Worm (Caenorhabditis elegans) whole organism, mixed stage, embryonic: ENCODE measurements around the gene ddb-1.

ENCODE experiments used
- M03D4.4 ChIP-seq: sonication (generic microtip); optimal IDR thresholded peaks from 2 replicates; lab custom pipeline; 2017; ENCODE audit warnings: mild to moderate bottlenecking, missing genetic modification characterization, missing compliant biosample characterization
- bed-3 ChIP-seq: fragments of 200-800 bp; sonication (Bioruptor generic); optimal IDR thresholded peaks from 3 replicates; lab custom pipeline; 2018; ENCODE audit warnings: mild to moderate bottlenecking, missing genetic modification characterization, moderate library complexity, missing compliant biosample characterization
- ceh-39 ChIP-seq: fragments of 150-350 bp; optimal IDR thresholded peaks from 2 replicates; lab custom pipeline; 2014; ENCODE audit warnings: missing biosample characterization, missing genetic modification characterization
- ceh-43 ChIP-seq: fragments of 200-800 bp; sonication (Bioruptor generic); optimal IDR thresholded peaks from 2 replicates; lab custom pipeline; 2018; ENCODE audit warnings: mild to moderate bottlenecking, missing genetic modification characterization, moderate library complexity, missing compliant biosample characterization
- ces-1 ChIP-seq: fragments of 150-350 bp; optimal IDR thresholded peaks from 2 replicates; lab custom pipeline; 2014; ENCODE audit warnings: missing biosample characterization, missing genetic modification reagents, missing genetic modification characterization
- cnd-1 ChIP-seq: fragments of 200-800 bp; sonication (Bioruptor generic); optimal IDR thresholded peaks from 2 replicates; lab custom pipeline; 2018; ENCODE audit warnings: mild to moderate bottlenecking, missing genetic modification characterization, missing compliant biosample characterization
- drap-1 ChIP-seq: fragments of 200-800 bp; sonication (Bioruptor generic); optimal IDR thresholded peaks from 3 replicates; lab custom pipeline; 2018; ENCODE audit warnings: mild to moderate bottlenecking, missing genetic modification characterization, missing compliant biosample characterization
- elt-1 ChIP-seq: sonication (generic microtip); optimal IDR thresholded peaks from 2 replicates; lab custom pipeline; 2017; ENCODE audit warnings: missing genetic modification characterization, mild to moderate bottlenecking, missing compliant biosample characterization, antibody characterized with exemption, moderate library complexity, borderline replicate concordance; ENCODE audit not compliant: insufficient read depth
- elt-3 ChIP-seq: fragments of 150-350 bp; optimal IDR thresholded peaks from 2 replicates; lab custom pipeline; 2014; ENCODE audit warnings: missing biosample characterization, missing genetic modification characterization
- ham-2 ChIP-seq: fragments of 200-800 bp; sonication (Bioruptor generic); optimal IDR thresholded peaks from 2 replicates; lab custom pipeline; 2018; ENCODE audit warnings: mild to moderate bottlenecking, missing genetic modification characterization, missing compliant biosample characterization
- hlh-1 ChIP-seq: fragments of 150-350 bp; optimal IDR thresholded peaks from 2 replicates; lab custom pipeline; 2014; ENCODE audit warnings: missing biosample characterization, missing genetic modification reagents, missing genetic modification characterization
- lin-13 ChIP-seq: fragments of 150-350 bp; optimal IDR thresholded peaks from 2 replicates; lab custom pipeline; 2014; ENCODE audit warnings: missing biosample characterization, missing genetic modification characterization
- lin-32 ChIP-seq: fragments of 200-800 bp; sonication (Bioruptor generic); optimal IDR thresholded peaks from 2 replicates; lab custom pipeline; 2018; ENCODE audit warnings: mild to moderate bottlenecking, missing genetic modification characterization, missing compliant biosample characterization
- lsy-2 ChIP-seq: fragments of 150-350 bp; optimal IDR thresholded peaks from 2 replicates; lab custom pipeline; 2014; ENCODE audit warnings: missing biosample characterization, missing genetic modification characterization
- mab-5 ChIP-seq: fragments of 150-350 bp; optimal IDR thresholded peaks from 2 replicates; lab custom pipeline; 2014; ENCODE audit warnings: missing biosample characterization, missing genetic modification characterization
- nhr-12 ChIP-seq: fragments of 150-350 bp; optimal IDR thresholded peaks from 2 replicates; lab custom pipeline; 2014; ENCODE audit warnings: missing biosample characterization, missing genetic modification characterization
- nhr-2 ChIP-seq: fragments of 150-350 bp; optimal IDR thresholded peaks from 2 replicates; lab custom pipeline; 2014; ENCODE audit warnings: missing biosample characterization, missing genetic modification characterization
- nhr-76 ChIP-seq: sonication (generic microtip); optimal IDR thresholded peaks from 2 replicates; lab custom pipeline; 2017; ENCODE audit warnings: missing biosample characterization, missing genetic modification characterization
- pha-4 ChIP-seq: fragments of 150-350 bp; optimal IDR thresholded peaks from 2 replicates; lab custom pipeline; 2018; ENCODE audit warnings: missing biosample characterization, missing genetic modification reagents, missing genetic modification characterization
- sem-2 ChIP-seq: fragments of 200-800 bp; sonication (Bioruptor generic); optimal IDR thresholded peaks from 2 replicates; lab custom pipeline; 2018; ENCODE audit warnings: mild to moderate bottlenecking, missing genetic modification characterization, missing compliant biosample characterization
- snpc-4 ChIP-seq: fragments of 150-350 bp; optimal IDR thresholded peaks from 2 replicates; lab custom pipeline; 2014; ENCODE audit warnings: missing biosample characterization, missing genetic modification characterization
- sptf-1 ChIP-seq: sonication (generic microtip); optimal IDR thresholded peaks from 2 replicates; lab custom pipeline; 2017; ENCODE audit warnings: mild to moderate bottlenecking, missing genetic modification characterization, moderate library complexity, missing compliant biosample characterization
- tbx-8 ChIP-seq: fragments of 200-800 bp; sonication (Bioruptor generic); optimal IDR thresholded peaks from 2 replicates; lab custom pipeline; 2018; ENCODE audit warnings: mild to moderate bottlenecking, missing genetic modification characterization, moderate library complexity, missing compliant biosample characterization
- unc-120 ChIP-seq: sonication (generic microtip); optimal IDR thresholded peaks from 2 replicates; lab custom pipeline; 2017; ENCODE audit warnings: missing genetic modification characterization, missing compliant biosample characterization; ENCODE audit not compliant: poor library complexity, severe bottlenecking
- unc-62 ChIP-seq: fragments of 150-350 bp; optimal IDR thresholded peaks from 2 replicates; lab custom pipeline; 2014; ENCODE audit warnings: missing biosample characterization, missing genetic modification reagents, missing genetic modification characterization
- zip-8 ChIP-seq: fragments of 150-350 bp; optimal IDR thresholded peaks from 2 replicates; lab custom pipeline; 2014; ENCODE audit warnings: missing biosample characterization, missing genetic modification characterization
- ztf-11 ChIP-seq: fragments of 150-350 bp; optimal IDR thresholded peaks from 2 replicates; lab custom pipeline; 2014; ENCODE audit warnings: missing biosample characterization, missing genetic modification characterization

ddb-1 gene

DNA sequence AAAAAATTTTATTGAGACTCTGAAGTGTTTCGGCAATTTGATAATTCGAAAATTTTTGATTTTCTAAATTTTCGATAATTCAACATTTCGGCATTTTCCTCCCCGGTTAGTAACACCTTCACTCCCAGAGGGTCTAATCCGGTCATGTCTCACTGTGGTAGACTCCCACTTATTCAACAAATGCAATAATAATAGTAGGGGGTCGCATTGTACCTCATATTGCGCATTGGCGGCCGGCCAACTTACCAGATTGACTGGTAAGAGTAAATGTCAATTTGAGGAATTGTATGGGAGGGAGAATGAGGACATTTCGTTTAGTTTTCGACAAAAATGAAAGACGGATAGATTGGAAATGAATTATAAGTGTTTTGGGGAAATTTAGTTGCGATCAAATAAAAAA is 12.8 kb upstream of the ddb-1 start:
- TF ChIP-seq nhr-2 (tag; lab: Kevin White, UChicago) (peak; percentile 91), zip-8 (tag; lab: Kevin White, UChicago) (no peak)

DNA sequence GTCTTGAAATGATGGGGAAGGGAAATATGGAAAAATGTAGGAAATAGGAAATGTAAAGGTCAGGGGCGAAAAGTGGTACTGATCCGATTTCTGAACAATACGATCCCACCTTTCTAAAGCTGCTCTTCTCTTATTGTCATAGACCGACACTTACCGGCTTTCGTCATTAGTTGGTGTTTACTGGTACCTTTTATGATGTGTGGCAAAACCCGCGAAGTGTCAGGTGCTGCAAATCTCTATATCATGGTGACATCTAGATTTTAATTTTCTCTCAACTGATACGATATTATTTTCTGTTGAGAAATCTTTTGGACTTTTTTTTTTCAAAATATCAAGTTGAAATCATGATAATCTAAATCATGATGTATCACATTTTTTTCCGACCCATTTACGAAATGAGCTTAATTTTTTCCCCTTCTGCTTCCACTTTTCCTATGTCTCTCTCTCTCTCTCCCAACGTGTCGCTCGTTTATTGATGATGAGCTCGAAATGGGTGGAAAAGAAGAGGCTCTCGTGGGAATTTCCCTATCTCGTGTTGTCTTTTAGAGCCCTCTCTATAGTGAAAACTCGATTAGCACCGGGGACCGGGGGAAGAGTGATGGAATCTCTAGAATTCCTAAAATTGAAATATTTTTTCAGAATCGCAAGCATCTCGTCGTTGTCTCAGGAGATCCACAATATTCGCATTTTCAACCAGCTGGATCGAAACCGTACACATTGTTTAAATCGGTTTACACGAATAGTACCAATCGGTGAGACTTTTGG is 10.5 kb upstream of the ddb-1 start:
- no peak for TF ChIP-seq unc-120 (tag; lab: Kevin White, UChicago)
- peak; percentile 68 for TF ChIP-seq ces-1
- TF ChIP-seq, all 35 proteins: peak for 1

DNA sequence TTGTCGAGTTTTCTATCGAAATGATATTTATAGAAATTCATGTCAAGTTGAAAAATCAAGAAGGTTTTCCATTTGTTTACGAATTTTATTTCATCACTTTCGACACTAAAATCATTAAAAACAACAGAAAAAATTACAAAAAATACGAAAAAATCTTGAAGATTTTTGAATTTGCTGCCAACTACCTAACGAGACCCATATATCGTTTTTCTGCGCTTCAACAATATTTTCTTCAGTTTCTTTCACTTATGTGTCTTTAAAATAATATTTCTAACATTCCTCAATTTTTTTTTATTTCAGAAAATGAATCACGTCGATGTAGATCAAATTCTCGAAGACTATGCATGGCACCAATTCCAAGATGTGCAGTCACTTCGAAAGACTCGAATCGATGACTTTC is 8.2 kb upstream of the ddb-1 start, which contains the start of gene lin-24:
Gene lin-24, plus strand, starts transcription at position 301 of the 400 bp plus-strand sequence.
- TF ChIP-seq lin-13 (tag; lab: Kevin White, UChicago) (no peak), unc-62 (GFP tag; lab: Kevin White, UChicago) (no peak), M03D4.4 (tag; lab: Kevin White, UChicago) (no peak), ceh-43 (GFP tag; lab: Kevin White, UChicago) (no peak), ceh-39 (tag; lab: Kevin White, UChicago) (no peak), cnd-1 (tag; lab: Kevin White, UChicago) (no peak), elt-1 (tag; lab: Kevin White, UChicago) (no peak), sem-2 (GFP tag; lab: Kevin White, UChicago) (no peak)

DNA sequence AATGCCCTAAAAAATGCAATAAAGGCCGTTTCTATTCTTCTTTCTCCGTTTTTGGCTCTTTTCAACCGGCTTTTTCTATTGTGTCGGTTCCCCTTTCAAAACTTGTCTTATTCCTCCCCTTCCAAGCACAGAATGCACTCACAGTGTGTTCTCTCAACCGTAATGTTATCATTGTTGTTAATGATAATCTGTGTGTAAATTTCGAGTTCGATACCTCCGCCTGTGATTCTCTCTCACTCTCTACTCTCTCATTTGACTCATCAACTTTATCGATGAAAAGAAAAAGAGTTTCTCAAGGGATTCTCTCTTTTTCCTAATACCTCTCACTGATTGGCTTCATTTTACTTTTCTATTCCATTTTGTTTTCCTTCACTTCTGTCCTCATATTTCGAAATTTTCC is 7.7 kb upstream of the ddb-1 start:
- TF ChIP-seq ham-2 (GFP tag; lab: Kevin White, UChicago), result no peak
- no peak for TF ChIP-seq ceh-43 (GFP tag; lab: Kevin White, UChicago)
- no peak for TF ChIP-seq hlh-1 (tag; lab: Kevin White, UChicago)
- TF ChIP-seq ceh-39 (tag; lab: Kevin White, UChicago), result no peak
- TF ChIP-seq zip-8 (tag; lab: Kevin White, UChicago), result no peak
- TF ChIP-seq drap-1 (GFP tag; lab: Kevin White, UChicago), result no peak
- no peak for TF ChIP-seq ces-1
- TF ChIP-seq M03D4.4 (tag; lab: Kevin White, UChicago), result no peak
- no peak for TF ChIP-seq lsy-2 (tag; lab: Kevin White, UChicago)
- TF ChIP-seq lin-32 (GFP tag; lab: Kevin White, UChicago), result no peak
- TF ChIP-seq lin-13 (tag; lab: Kevin White, UChicago), result no peak
- no peak for TF ChIP-seq elt-3 (tag; lab: Kevin White, UChicago)
- TF ChIP-seq unc-120 (tag; lab: Kevin White, UChicago), result no peak
- TF ChIP-seq sem-2 (GFP tag; lab: Kevin White, UChicago), result no peak
- no peak for TF ChIP-seq snpc-4 (tag; lab: Kevin White, UChicago)
- TF ChIP-seq mab-5, result no peak
- TF ChIP-seq sptf-1 (tag; lab: Kevin White, UChicago), result no peak
- TF ChIP-seq tbx-8 (GFP tag; lab: Kevin White, UChicago), result no peak
- TF ChIP-seq nhr-76 (tag; lab: Kevin White, UChicago), result no peak
- no peak for TF ChIP-seq nhr-12 (tag; lab: Kevin White, UChicago)

DNA sequence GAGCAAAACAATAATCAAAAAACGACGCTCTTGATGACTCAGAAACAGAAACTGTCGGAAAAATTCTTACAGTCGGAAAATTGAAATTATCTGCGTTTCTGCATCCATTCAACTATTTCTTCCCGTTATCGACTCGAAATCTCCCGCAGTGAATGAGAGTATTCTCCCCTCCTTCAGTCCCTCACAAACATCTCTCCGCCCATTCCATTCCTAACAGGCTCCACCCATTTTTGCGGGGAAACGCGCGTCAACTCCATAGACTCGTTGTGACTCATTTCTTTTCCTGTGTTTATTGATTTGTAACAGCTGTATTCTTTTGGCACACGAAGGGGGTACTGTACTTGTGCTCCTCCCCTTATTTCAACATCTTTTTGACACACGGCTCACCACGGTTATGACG is 6.9 kb upstream of the ddb-1 start:
- TF ChIP-seq lsy-2 (tag; lab: Kevin White, UChicago) (peak; percentile 6), bed-3 (GFP tag; lab: Kevin White, UChicago) (no peak)

DNA sequence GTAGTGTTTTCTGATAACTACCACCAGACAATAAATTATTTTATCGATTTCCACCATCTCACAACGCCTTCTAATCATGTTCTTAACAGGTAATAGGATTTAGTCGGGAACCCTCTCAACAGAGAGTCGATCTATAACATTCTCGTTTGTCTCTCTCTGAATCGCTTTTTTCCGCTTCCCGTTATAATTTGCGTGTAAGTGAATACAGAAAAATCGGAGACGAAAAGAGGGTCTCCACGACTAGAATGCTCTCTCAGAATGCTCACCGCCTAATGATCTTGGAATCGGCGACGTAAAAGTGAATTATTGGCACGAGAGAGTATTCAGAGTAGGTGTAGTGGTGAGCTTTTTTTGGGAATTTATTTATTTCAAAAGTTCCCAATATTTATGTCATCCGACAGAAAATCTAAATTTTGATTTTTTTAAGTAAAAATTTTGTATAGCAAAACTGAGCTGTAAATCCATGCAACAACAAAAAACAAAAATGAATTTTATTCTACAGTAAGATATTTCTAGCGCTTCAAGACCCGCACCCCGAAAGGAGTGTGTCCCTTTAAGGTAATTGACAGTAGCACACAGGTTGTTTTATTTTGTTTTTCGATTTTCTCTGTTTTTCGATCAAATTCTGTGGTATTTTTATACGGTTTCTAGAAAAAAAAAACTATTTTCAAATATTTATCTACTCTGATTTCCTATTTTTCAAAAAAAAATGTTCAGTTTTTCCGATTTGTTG is 5.9 kb upstream of the ddb-1 start:
- peak; percentile 89 for TF ChIP-seq ces-1
- no peak for TF ChIP-seq pha-4 (tag; lab: Kevin White, UChicago)
- no peak for TF ChIP-seq ztf-11 (tag; lab: Kevin White, UChicago)
